Worm (Caenorhabditis elegans): ENCODE results near the gene lgc-41.
A peak's percentile ranks its signal among the peaks of the same experiment; 100 is the strongest.

Gene lgc-41

DNA sequence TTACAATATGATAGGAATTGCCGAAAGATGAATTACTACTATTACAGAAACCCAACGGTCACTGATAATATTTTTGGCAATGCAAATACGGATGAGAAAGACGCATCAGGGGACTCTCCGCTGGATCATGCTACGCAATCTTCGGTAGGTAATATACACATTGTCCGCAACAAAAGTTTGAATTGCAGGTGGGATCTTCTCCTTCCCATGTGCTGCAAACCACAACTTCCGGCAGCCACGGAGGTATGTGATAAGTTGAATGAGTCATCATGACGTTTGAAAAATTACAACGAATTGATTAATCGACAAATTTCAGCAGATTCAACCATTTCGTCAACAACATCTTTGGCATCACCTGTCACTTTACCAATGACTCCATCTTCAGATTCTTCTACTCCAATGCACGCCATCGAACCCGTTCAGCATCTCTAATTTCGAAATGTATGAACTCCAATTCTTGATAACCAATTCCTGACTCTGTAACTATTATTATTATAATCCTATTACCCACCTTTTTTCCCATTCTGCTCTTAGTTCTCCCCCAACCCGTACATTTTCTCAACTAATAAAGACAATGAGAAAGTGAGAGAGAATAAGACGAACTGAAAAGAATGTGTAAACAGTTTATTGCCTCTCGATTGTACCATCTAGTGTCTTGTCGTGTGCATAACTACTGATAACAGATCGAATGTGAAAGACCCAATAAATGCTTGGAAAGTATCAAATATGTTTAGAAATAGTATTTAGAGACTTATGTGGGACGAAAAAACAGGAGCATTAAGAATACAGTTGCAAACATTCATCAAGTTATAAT lies 23.3 kb downstream of the lgc-41 start (continued):
- TF ChIP-seq ceh-20 (GFP tag; IDR thresholded peaks at IDR 0.05): no peak
- TF ChIP-seq tag-97 (GFP tag; IDR thresholded peaks at IDR 0.05): no peak
- TF ChIP-seq ceh-32 (tag; optimal IDR thresholded peaks at IDR 0.05; ENCODE audit: poor library complexity): no peak
- TF ChIP-seq F49E8.2 (tag; optimal IDR thresholded peaks at IDR 0.05; ENCODE audit: borderline replicate concordance): no peak
- TF ChIP-seq ceh-44 (GFP tag; IDR thresholded peaks at IDR 0.05): no peak
- peak; percentile 57 for TF ChIP-seq dmd-6 (GFP tag; IDR thresholded peaks at IDR 0.05)
- no peak for TF ChIP-seq arid-1 (GFP tag; conservative IDR thresholded peaks at IDR 0.05)
- TF ChIP-seq zag-1 (tag; optimal IDR thresholded peaks at IDR 0.05): no peak
- no peak for TF ChIP-seq ctbp-1 (GFP tag; IDR thresholded peaks at IDR 0.05)
- peak; percentile 96 for TF ChIP-seq pqm-1 (tag; optimal IDR thresholded peaks at IDR 0.05)
- no peak for TF ChIP-seq unc-130 (GFP tag; optimal IDR thresholded peaks at IDR 0.05)
- no peak for TF ChIP-seq ztf-7 (tag; optimal IDR thresholded peaks at IDR 0.05)
- peak; percentile 46 for TF ChIP-seq nhr-102 (tag; optimal IDR thresholded peaks at IDR 0.05)
- no peak for TF ChIP-seq lin-39 (tag; optimal IDR thresholded peaks at IDR 0.05)
- TF ChIP-seq lin-38 (GFP tag; IDR thresholded peaks at IDR 0.05): no peak
- TF ChIP-seq mes-2 (tag; optimal IDR thresholded peaks at IDR 0.05; ENCODE audit: poor library complexity, severe bottlenecking): no peak
- peak in 1 of 2 experiments; percentile 85 for TF ChIP-seq daf-16 (GFP tag; optimal IDR thresholded peaks at IDR 0.05)
- TF ChIP-seq daf-16 (tag; optimal IDR thresholded peaks at IDR 0.05): peak; percentile 98
- TF ChIP-seq nhr-42 (GFP tag; IDR thresholded peaks at IDR 0.05): no peak
- no peak for TF ChIP-seq ceh-82 (tag; optimal IDR thresholded peaks at IDR 0.05)
- TF ChIP-seq F26F4.8 (GFP tag; conservative IDR thresholded peaks at IDR 0.05): no peak
- no peak for TF ChIP-seq dpl-1 (GFP tag; optimal IDR thresholded peaks at IDR 0.05)
- TF ChIP-seq zfp-3 (GFP tag; conservative IDR thresholded peaks at IDR 0.05): no peak
- no peak for TF ChIP-seq fos-1 (tag; optimal IDR thresholded peaks at IDR 0.05)
- TF ChIP-seq mep-1 (tag; optimal IDR thresholded peaks at IDR 0.05): peak; percentile 29
- TF ChIP-seq unc-39 (tag; optimal IDR thresholded peaks at IDR 0.05): no peak
- TF ChIP-seq nhr-111 (GFP tag; optimal IDR thresholded peaks at IDR 0.05): no peak
- no peak for TF ChIP-seq nhr-25 (tag; optimal IDR thresholded peaks at IDR 0.05; ENCODE audit: borderline replicate concordance, insufficient read depth)
- TF ChIP-seq daf-19 (GFP tag; conservative IDR thresholded peaks at IDR 0.05): no peak
- TF ChIP-seq gei-8 (GFP tag; optimal IDR thresholded peaks at IDR 0.05): no peak
- no peak for TF ChIP-seq Y48G9A.11 (GFP tag; IDR thresholded peaks at IDR 0.05)
- peak; percentile 56; the same call in 1 of the 2 replicates for TF ChIP-seq lin-1 (GFP tag; IDR thresholded peaks at IDR 0.05)
- no peak for TF ChIP-seq nhr-11 (tag; optimal IDR thresholded peaks at IDR 0.05)
- no peak for TF ChIP-seq nhr-6 (tag; optimal IDR thresholded peaks at IDR 0.05)
- no peak for TF ChIP-seq mxl-3 (GFP tag; optimal IDR thresholded peaks at IDR 0.05)
- TF ChIP-seq R02D3.7 (tag; optimal IDR thresholded peaks at IDR 0.05): no peak
- TF ChIP-seq aha-1 (tag): no peak
- TF ChIP-seq nhr-48 (tag; optimal IDR thresholded peaks at IDR 0.05): peak; percentile 33
- TF ChIP-seq spr-3 (GFP tag; optimal IDR thresholded peaks at IDR 0.05): no peak
- TF ChIP-seq T26A8.4 (GFP tag; IDR thresholded peaks at IDR 0.05): no peak
- no peak for TF ChIP-seq spr-1 (tag; optimal IDR thresholded peaks at IDR 0.05)
- TF ChIP-seq rbr-2 (tag; optimal IDR thresholded peaks at IDR 0.05): no peak
- TF ChIP-seq ceh-62 (tag; optimal IDR thresholded peaks at IDR 0.05): no peak
- no peak for TF ChIP-seq aly-2 (tag; optimal IDR thresholded peaks at IDR 0.05)
- no peak for TF ChIP-seq hlh-30 (tag; optimal IDR thresholded peaks at IDR 0.05; ENCODE audit: insufficient read depth)
- no peak for TF ChIP-seq sdz-12 (GFP tag; optimal IDR thresholded peaks at IDR 0.05)
- TF ChIP-seq zip-2 (tag; optimal IDR thresholded peaks at IDR 0.05): no peak
- TF ChIP-seq set-16 (GFP tag; IDR thresholded peaks at IDR 0.05): no peak
- no peak for TF ChIP-seq ces-1 (GFP tag; optimal IDR thresholded peaks at IDR 0.05)
- TF ChIP-seq php-3 (GFP tag; IDR thresholded peaks at IDR 0.05): peak; percentile 61
- TF ChIP-seq hif-1 (tag; optimal IDR thresholded peaks at IDR 0.05): no peak
